Worm (Caenorhabditis elegans): ENCODE results near the gene nex-1.

The nex-1 gene

DNA sequence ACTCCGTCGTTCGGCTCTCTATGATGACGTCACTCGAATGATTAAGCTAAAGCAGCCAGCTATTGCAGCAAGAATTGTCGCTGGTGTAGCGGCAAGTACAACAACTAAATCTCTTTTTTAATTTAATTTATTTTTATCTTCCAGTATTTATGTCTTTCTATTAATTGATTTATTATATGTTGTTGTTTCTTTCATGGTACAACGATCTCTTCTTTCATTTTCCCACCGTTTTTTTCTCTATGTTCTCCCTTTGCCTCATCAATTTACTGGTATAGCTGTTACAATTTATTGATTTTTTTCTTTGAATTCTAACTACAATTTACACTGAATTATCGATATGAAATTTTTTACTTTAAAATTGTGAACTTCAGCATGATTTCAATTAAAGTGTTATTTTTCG is 29.7 kb upstream of the nex-1 start, which contains the start of gene moc-6:
TSS of gene moc-6 (plus strand) at position 301 of the 400 bp plus-strand sequence.
- TF ChIP-seq nhr-76 (tag; optimal IDR thresholded peaks at IDR 0.05) (no peak), ceh-28 (tag; optimal IDR thresholded peaks at IDR 0.05) (peak; percentile 12)

DNA sequence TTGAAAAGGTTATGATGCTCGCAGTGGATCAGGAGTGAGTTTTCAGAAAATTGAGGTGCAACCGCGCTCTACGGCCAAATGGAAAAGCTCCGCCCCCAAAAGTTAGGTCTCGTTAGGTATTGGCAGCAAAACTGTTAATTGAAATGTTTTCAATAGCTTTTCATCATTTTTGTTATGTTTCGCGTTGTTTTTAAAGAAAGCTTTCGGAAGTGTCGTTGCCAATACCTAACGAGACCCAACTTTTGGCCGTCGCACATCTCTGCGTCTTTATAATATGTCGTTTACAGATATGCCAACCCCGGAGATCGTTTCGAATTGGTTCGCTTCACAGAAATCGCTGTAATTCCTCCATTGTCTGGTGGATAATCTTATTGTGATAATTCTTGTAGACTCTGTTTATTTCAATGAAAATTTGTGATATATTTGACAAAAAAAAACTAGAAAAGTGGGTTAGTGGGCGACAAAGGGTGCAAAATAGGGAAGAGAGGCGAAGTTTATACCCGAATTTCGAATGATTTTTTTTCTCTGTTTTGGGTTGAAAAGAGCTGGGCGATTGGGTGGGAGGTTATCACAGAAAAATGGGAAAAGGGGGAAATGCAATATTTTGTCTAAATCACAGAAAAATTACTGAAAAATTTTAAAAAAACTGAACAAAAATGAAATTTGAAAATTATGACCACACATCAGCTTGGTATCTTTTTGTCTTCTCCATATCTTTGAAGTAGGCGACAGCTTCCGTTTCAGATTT is 28.9 kb upstream of the nex-1 start:
- peak; percentile 69 for TF ChIP-seq ama-1 (optimal IDR thresholded peaks at IDR 0.05)
- TF ChIP-seq elt-2 (tag; optimal IDR thresholded peaks at IDR 0.05) = peak; percentile 52
- peak; percentile 19 for TF ChIP-seq nhr-43 (tag; optimal IDR thresholded peaks at IDR 0.05; ENCODE audit: poor library complexity, severe bottlenecking)
- TF ChIP-seq ceh-28 (tag; optimal IDR thresholded peaks at IDR 0.05) = no peak
- TF ChIP-seq unc-62 (GFP tag; optimal IDR thresholded peaks at IDR 0.05) = no peak
- peak; percentile 31 for TF ChIP-seq nhr-25 (tag; optimal IDR thresholded peaks at IDR 0.05)
- peak in 1 of 3 experiments; percentile 71 for TF ChIP-seq elt-3 (tag; optimal IDR thresholded peaks at IDR 0.05)
- TF ChIP-seq aly-2 (tag; optimal IDR thresholded peaks at IDR 0.05) = no peak

DNA sequence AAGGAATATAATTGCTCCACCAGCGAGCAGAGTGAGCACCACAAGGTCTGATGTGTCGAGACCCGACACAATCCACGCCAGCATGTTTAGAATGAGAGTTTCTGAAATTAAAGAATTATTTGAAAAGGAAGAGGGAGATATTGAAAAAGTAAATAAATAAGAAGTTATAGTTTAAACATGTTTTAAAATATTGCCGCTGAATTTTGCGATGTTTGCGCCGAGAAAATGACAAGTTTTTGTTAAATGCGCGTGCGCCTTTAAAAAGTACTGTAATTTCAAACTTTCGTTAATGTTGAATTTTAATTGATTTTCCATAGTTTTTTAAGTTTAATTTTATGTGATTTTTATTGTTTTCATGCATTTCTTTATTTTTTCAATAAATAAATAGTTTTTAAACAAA is 25.8 kb upstream of the nex-1 start, which contains the start of gene emb-8:
TSS of gene emb-8 (minus strand) at position 101 of the 400 bp plus-strand sequence.
- TF ChIP-seq ama-1 (optimal IDR thresholded peaks at IDR 0.05) (no peak), zag-1 (tag; optimal IDR thresholded peaks at IDR 0.05) (no peak), elt-3 (tag; optimal IDR thresholded peaks at IDR 0.05) (no peak), nhr-43 (tag; optimal IDR thresholded peaks at IDR 0.05; ENCODE audit: poor library complexity, severe bottlenecking) (no peak), tbx-2 (tag; optimal IDR thresholded peaks at IDR 0.05) (no peak)

DNA sequence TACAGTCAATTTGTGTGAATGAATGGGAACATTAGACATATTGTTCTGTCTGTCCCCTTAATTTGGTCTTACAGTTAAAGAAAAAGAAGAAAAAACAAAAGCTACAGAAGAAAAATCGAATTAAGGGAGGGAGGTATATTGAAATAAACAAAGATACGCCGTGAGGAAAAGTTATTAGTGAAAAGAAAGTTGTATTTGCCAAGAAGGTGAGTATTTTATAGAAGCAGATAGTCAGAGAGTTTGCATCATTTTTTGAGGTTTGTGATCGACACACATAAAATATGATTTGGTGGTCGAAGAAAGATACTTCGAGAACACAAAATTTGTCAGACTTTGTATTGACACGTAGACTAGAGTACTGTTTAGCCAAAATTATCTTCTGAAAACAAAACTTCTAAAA is 25.1 kb upstream of the nex-1 start:
- TF ChIP-seq nfya-1 (tag; optimal IDR thresholded peaks at IDR 0.05; ENCODE audit: insufficient read depth) (no peak), pha-4 (tag; optimal IDR thresholded peaks at IDR 0.05) (peak; percentile 68), mdl-1 (tag; optimal IDR thresholded peaks at IDR 0.05) (no peak), fos-1 (tag; optimal IDR thresholded peaks at IDR 0.05) (no peak), pqm-1 (tag; optimal IDR thresholded peaks at IDR 0.05) (peak; percentile 52), skn-1 (tag; optimal IDR thresholded peaks at IDR 0.05) (no peak), ceh-82 (tag; optimal IDR thresholded peaks at IDR 0.05) (no peak), jun-1 (tag; optimal IDR thresholded peaks at IDR 0.05) (peak; percentile 38), hmg-11 (tag; optimal IDR thresholded peaks at IDR 0.05) (no peak), elt-2 (tag; optimal IDR thresholded peaks at IDR 0.05) (peak; percentile 49), nhr-23 (tag; optimal IDR thresholded peaks at IDR 0.05) (no peak), lin-39 (tag; optimal IDR thresholded peaks at IDR 0.05) (no peak)

DNA sequence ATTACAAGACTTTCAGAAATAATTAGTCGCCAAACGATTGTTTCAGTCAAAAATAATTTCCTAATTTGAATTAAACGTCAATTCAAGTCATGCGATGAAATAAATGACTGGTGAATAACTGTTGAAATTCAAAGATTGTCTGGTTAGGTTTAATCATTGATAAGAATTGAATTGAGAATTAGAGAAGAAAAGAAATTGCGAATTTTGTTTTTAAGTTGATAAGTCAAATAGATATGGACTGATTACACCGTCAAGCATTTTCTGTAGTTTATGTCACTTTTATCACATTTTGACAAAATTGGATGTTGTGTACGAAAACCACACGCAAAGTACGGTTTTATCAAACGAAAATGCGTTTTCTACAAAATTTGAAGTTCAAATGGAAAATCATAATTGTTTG is 24.2 kb upstream of the nex-1 start:
- TF ChIP-seq ZK546.5 (tag; optimal IDR thresholded peaks at IDR 0.05) (no peak), elt-1 (tag; optimal IDR thresholded peaks at IDR 0.05) (no peak), fkh-2 (tag; optimal IDR thresholded peaks at IDR 0.05) (no peak), nhr-77 (tag; optimal IDR thresholded peaks at IDR 0.05) (no peak), unc-62 (GFP tag; optimal IDR thresholded peaks at IDR 0.05) (no peak), ceh-16 (tag; optimal IDR thresholded peaks at IDR 0.05) (no peak), nhr-43 (tag; optimal IDR thresholded peaks at IDR 0.05; ENCODE audit: poor library complexity, severe bottlenecking) (no peak), eor-1 (tag; optimal IDR thresholded peaks at IDR 0.05) (no peak), hmg-11 (tag; optimal IDR thresholded peaks at IDR 0.05) (no peak), elt-2 (tag; optimal IDR thresholded peaks at IDR 0.05) (peak; percentile 97), lin-39 (tag; optimal IDR thresholded peaks at IDR 0.05) (no peak), nfya-1 (tag; optimal IDR thresholded peaks at IDR 0.05; ENCODE audit: insufficient read depth) (no peak), unc-39 (tag; optimal IDR thresholded peaks at IDR 0.05) (no peak), mdl-1 (tag; optimal IDR thresholded peaks at IDR 0.05) (no peak), sea-2 (GFP tag; optimal IDR thresholded peaks at IDR 0.05) (no peak), lin-15B (tag; optimal IDR thresholded peaks at IDR 0.05) (no peak), ztf-11 (tag; optimal IDR thresholded peaks at IDR 0.05) (no peak), nhr-11 (tag; optimal IDR thresholded peaks at IDR 0.05) (no peak), pqm-1 (tag; optimal IDR thresholded peaks at IDR 0.05) (peak; percentile 98), nhr-76 (tag; optimal IDR thresholded peaks at IDR 0.05) (no peak), nhr-23 (tag; optimal IDR thresholded peaks at IDR 0.05) (peak; percentile 9), jun-1 (tag; optimal IDR thresholded peaks at IDR 0.05) (peak; percentile 45), elt-3 (tag; optimal IDR thresholded peaks at IDR 0.05) (peak in 2 of 3 experiments; percentile 42 to 64), R02D3.7 (tag; optimal IDR thresholded peaks at IDR 0.05) (no peak), pha-4 (tag; optimal IDR thresholded peaks at IDR 0.05) (peak; percentile 76), ceh-28 (tag; optimal IDR thresholded peaks at IDR 0.05) (peak; percentile 2)
